Fruit fly (Drosophila melanogaster): ENCODE results near the gene anne.

DNA sequence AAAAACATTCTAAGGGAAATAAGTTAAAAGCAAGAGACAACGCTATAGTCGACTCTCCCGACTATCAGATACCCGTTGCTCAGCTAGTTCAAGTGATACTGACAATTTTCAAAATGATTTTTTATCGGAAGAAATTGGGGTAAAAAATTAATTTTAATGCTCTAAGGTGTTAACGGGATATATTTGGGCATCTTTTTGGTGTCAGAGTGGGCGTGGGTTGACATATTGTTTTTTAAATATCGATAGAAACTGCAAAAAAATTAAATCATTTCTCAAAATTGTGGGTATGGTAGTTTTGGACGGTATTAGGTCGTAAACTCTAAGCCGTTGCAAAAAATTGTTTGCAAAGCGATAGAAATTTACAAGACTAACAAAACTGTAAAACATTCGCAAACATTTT, 1.5 kb upstream of the anne start:
- TF ChIP-seq Ets21C (GFP tag; optimal IDR thresholded peaks at IDR 0.05): no peak
- TF ChIP-seq Eip78C (GFP tag): no peak
- TF ChIP-seq Eip75B (GFP tag; optimal IDR thresholded peaks at IDR 0.05): no peak
